Worm (Caenorhabditis elegans) whole organism, L4/young adult: ENCODE measurements around the gene nono-1.

Experiments used
- dao-5 ChIP-seq: sonication (generic microtip); optimal IDR thresholded peaks from 2 replicates; lab custom pipeline; 2016; ENCODE audit warnings: missing genotype, missing genetic modification characterization, moderate library complexity, missing compliant biosample characterization
- him-1 ChIP-seq: sonication (generic microtip); optimal IDR thresholded peaks from 2 replicates; lab custom pipeline; 2016; ENCODE audit warnings: missing genotype, missing genetic modification reagents, missing genetic modification characterization, missing compliant biosample characterization

DNA sequence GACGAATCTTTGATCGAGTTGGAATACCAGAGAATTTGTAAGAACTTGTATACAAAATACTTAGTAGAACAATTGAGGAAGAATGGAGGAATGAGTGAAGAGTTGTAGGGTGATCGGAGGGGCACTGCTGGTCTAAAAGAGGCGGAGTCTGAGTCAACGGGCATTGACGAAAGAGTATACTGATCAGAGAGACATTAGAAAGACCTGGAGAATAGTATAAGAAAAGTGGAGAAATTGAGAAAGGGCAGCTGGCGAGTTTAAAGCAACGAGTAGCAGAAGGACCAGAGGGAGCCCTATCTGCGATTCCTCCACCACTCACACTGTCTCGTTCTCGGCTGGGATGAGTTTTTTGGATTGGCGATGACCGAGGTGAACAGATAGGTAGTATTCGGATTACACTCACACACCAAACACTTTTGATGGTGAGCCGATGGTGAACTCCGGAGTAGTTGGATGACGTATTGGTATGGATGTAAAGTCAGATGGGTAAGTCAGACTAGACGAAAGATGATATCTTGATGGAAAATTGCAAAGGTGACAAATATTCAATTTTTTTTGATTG, 26.5 kb downstream of the nono-1 start, which contains the start of gene EGAP1.5:
- TF ChIP-seq him-1 (tag; lab: Kevin White, UChicago) (no peak), dao-5 (no peak)
